Worm (Caenorhabditis elegans) whole organism, L4/young adult: Measurements from ENCODE around the gene F07E5.7.

ENCODE experiments used
- dao-5 ChIP-seq: sonication (generic microtip); optimal IDR thresholded peaks from 2 replicates; lab custom pipeline; 2016; ENCODE audit warnings: missing genotype, missing genetic modification characterization, moderate library complexity, missing compliant biosample characterization
- him-1 ChIP-seq: sonication (generic microtip); optimal IDR thresholded peaks from 2 replicates; lab custom pipeline; 2016; ENCODE audit warnings: missing genotype, missing genetic modification reagents, missing genetic modification characterization, missing compliant biosample characterization

- TF ChIP-seq dao-5 (tag; lab: Kevin White, UChicago) = no peak
- TF ChIP-seq him-1 (tag; lab: Kevin White, UChicago) = no peak
Measured at ce11 chrII:2075513-2075912, 4.2 kb upstream of the F07E5.7 start, which contains the start of gene F07E5.8.
